Fruit fly (Drosophila melanogaster) whole organism, embryonic: Measurements from ENCODE around the gene CG43355.

Experiments
- Abd-B ChIP-seq: fragments of 200-800 bp; sonication (Bioruptor generic); optimal IDR thresholded peaks from 2 replicates; lab custom pipeline; 2018; ENCODE audit warnings: missing biosample characterization, mild to moderate bottlenecking, missing genetic modification characterization, moderate library complexity
- Antp ChIP-seq: fragments of 200-800 bp; sonication (Bioruptor generic); optimal IDR thresholded peaks from 3 replicates; lab custom pipeline; 2016; ENCODE audit warnings: missing biosample characterization, missing genetic modification characterization
- CG12942 ChIP-seq: fragments of 200-800 bp; sonication (Bioruptor generic); optimal IDR thresholded peaks from 3 replicates; lab custom pipeline; 2016; ENCODE audit warnings: missing biosample characterization, missing genetic modification characterization
- CG17568 ChIP-seq: fragments of 200-800 bp; sonication (Bioruptor generic); optimal IDR thresholded peaks from 2 replicates; lab custom pipeline; 2018; ENCODE audit warnings: missing biosample characterization, mild to moderate bottlenecking, missing genetic modification characterization, moderate library complexity
- CG1792 ChIP-seq: fragments of 200-800 bp; sonication (Bioruptor generic); optimal IDR thresholded peaks from 2 replicates; lab custom pipeline; 2016; ENCODE audit warnings: missing biosample characterization, missing genetic modification characterization
- CG1832 ChIP-seq: fragments of 200-800 bp; sonication (Bioruptor generic); optimal IDR thresholded peaks from 2 replicates; lab custom pipeline; 2017; ENCODE audit warnings: missing biosample characterization, mild to moderate bottlenecking, missing genetic modification characterization, inconsistent platforms
- CG2129 ChIP-seq: fragments of 200-800 bp; sonication (Bioruptor generic); IDR thresholded peaks from 2 replicates; pipeline ENCODE4 v1.3.6; 2022; ENCODE audit warnings: missing biosample characterization, missing genetic modification characterization; ENCODE audit not compliant: partially characterized antibody
- CG2199 ChIP-seq: fragments of 200-800 bp; sonication (Bioruptor generic); IDR thresholded peaks from 3 replicates; pipeline ENCODE4 v1.3.6; 2022; ENCODE audit warnings: missing biosample characterization, missing genetic modification characterization
- CG3065 ChIP-seq: fragments of 200-800 bp; sonication (Bioruptor generic); optimal IDR thresholded peaks from 2 replicates; lab custom pipeline; 2016; ENCODE audit warnings: missing biosample characterization, missing genetic modification characterization
- CG31224 ChIP-seq: fragments of 200-800 bp; sonication (Bioruptor generic); IDR thresholded peaks from 2 replicates; pipeline ENCODE4 v1.3.6; 2022; ENCODE audit warnings: missing biosample characterization, missing genetic modification characterization
- CG3838 ChIP-seq: fragments of 200-800 bp; sonication (Bioruptor generic); optimal IDR thresholded peaks from 3 replicates; lab custom pipeline; 2016; ENCODE audit warnings: missing biosample characterization, missing genetic modification characterization
- CG5953 ChIP-seq: fragments of 200-800 bp; sonication (Bioruptor generic); IDR thresholded peaks from 2 replicates; pipeline ENCODE4 v1.3.6; 2022; ENCODE audit warnings: missing biosample characterization, missing genetic modification characterization
- CG6175 ChIP-seq: fragments of 200-800 bp; sonication (Bioruptor generic); IDR thresholded peaks from 3 replicates; pipeline ENCODE4 v1.3.6; 2022; ENCODE audit warnings: missing biosample characterization, missing genetic modification characterization
- CG6654 ChIP-seq: fragments of 200-800 bp; sonication (Bioruptor generic); optimal IDR thresholded peaks from 2 replicates; lab custom pipeline; 2017; ENCODE audit warnings: missing biosample characterization, mild to moderate bottlenecking, missing genetic modification characterization
- CG6813 ChIP-seq: fragments of 200-800 bp; sonication (Bioruptor generic); optimal IDR thresholded peaks from 2 replicates; lab custom pipeline; 2017; ENCODE audit warnings: missing biosample characterization, missing genetic modification characterization, mild to moderate bottlenecking, moderate library complexity, missing genetic modification reagents
- CG7556 ChIP-seq: fragments of 200-800 bp; sonication (Bioruptor generic); optimal IDR thresholded peaks from 2 replicates; lab custom pipeline; 2017; ENCODE audit warnings: missing biosample characterization, mild to moderate bottlenecking, missing genetic modification characterization
- CG8281 ChIP-seq: fragments of 200-800 bp; sonication (Bioruptor generic); optimal IDR thresholded peaks from 2 replicates; lab custom pipeline; 2018; ENCODE audit warnings: missing biosample characterization, mild to moderate bottlenecking, missing genetic modification characterization, moderate library complexity
- CG8290 ChIP-seq, 3 experiments: fragments of 200-800 bp; sonication (Bioruptor generic); optimal IDR thresholded peaks; 2 replicates each; lab custom pipeline; 2016 to 2019; ENCODE audit warnings: missing biosample characterization in 3 of 3, missing genetic modification characterization in 3 of 3, mild to moderate bottlenecking in 2 of 3, moderate library complexity in 1 of 3
- CG8944 ChIP-seq: fragments of 200-800 bp; sonication (Bioruptor generic); optimal IDR thresholded peaks from 3 replicates; lab custom pipeline; 2016; ENCODE audit warnings: missing biosample characterization, missing genetic modification characterization
- CG9215 ChIP-seq: fragments of 200-800 bp; sonication (Bioruptor generic); IDR thresholded peaks from 2 replicates; pipeline ENCODE4 v1.3.6; 2022; ENCODE audit warnings: missing biosample characterization, missing genetic modification characterization
- CG9609 ChIP-seq: fragments of 200-800 bp; sonication (Bioruptor generic); optimal IDR thresholded peaks from 3 replicates; lab custom pipeline; 2016; ENCODE audit warnings: missing biosample characterization, missing genetic modification characterization
- CG9876 ChIP-seq: fragments of 200-800 bp; sonication (Bioruptor generic); optimal IDR thresholded peaks from 2 replicates; lab custom pipeline; 2016; ENCODE audit warnings: missing biosample characterization, missing genetic modification characterization
- CG9932 ChIP-seq: fragments of 200-800 bp; sonication (Bioruptor generic); IDR thresholded peaks from 2 replicates; pipeline ENCODE4 v1.3.6; 2022; ENCODE audit warnings: missing biosample characterization, missing genetic modification characterization
- D ChIP-seq, 2 experiments: fragments of 200-800 bp in 1 of 2; fragments of >200 bp in 1 of 2; sonication (Bioruptor generic) in 1 of 2; optimal IDR thresholded peaks; 2 replicates in 1 of 2; 3 replicates in 1 of 2; lab custom pipeline; 2017; ENCODE audit warnings: mild to moderate bottlenecking in 1 of 2, missing biosample characterization in 1 of 2, missing genetic modification characterization in 1 of 2, missing genetic modification reagents in 1 of 2
- Fer3 ChIP-seq: fragments of 200-800 bp; sonication (Bioruptor generic); optimal IDR thresholded peaks from 2 replicates; lab custom pipeline; 2018; ENCODE audit warnings: missing biosample characterization, mild to moderate bottlenecking, missing genetic modification characterization, moderate library complexity
- Hmx ChIP-seq: fragments of 200-800 bp; sonication (Bioruptor generic); optimal IDR thresholded peaks from 2 replicates; lab custom pipeline; 2016; ENCODE audit warnings: missing biosample characterization, missing genetic modification characterization
- Lim3 ChIP-seq: fragments of 200-800 bp; sonication (Bioruptor generic); IDR thresholded peaks from 2 replicates; pipeline ENCODE4 v1.3.6; 2022; ENCODE audit warnings: missing biosample characterization, missing genetic modification characterization
- Mrtf ChIP-seq: fragments of 200-800 bp; sonication (Bioruptor generic); IDR thresholded peaks from 3 replicates; pipeline ENCODE4 v1.3.6; 2022; ENCODE audit warnings: missing biosample characterization, missing genetic modification characterization
- NC2β ChIP-seq: fragments of 200-800 bp; sonication (Bioruptor generic); optimal IDR thresholded peaks from 2 replicates; lab custom pipeline; 2016; ENCODE audit warnings: missing biosample characterization, missing genetic modification characterization
- Ptx1 ChIP-seq: fragments of 200-800 bp; sonication (Bioruptor generic); IDR thresholded peaks from 2 replicates; pipeline ENCODE4 v1.3.6; 2022; ENCODE audit warnings: missing biosample characterization, missing genetic modification characterization
- Sox100B ChIP-seq: fragments of 200-800 bp; sonication (Bioruptor generic); optimal IDR thresholded peaks from 3 replicates; lab custom pipeline; 2018; ENCODE audit warnings: missing biosample characterization, mild to moderate bottlenecking, missing genetic modification characterization
- Sry-δ ChIP-seq: fragments of 200-800 bp; sonication (Bioruptor generic); optimal IDR thresholded peaks from 2 replicates; lab custom pipeline; 2016; ENCODE audit warnings: missing biosample characterization, missing genetic modification characterization
- Taf1 ChIP-seq: fragments of 200-800 bp; sonication (Bioruptor generic); IDR thresholded peaks from 2 replicates; pipeline ENCODE4 v1.3.6; 2022; ENCODE audit warnings: missing biosample characterization, missing genetic modification characterization
- Xbp1 ChIP-seq: fragments of 200-800 bp; sonication (Bioruptor generic); optimal IDR thresholded peaks from 3 replicates; lab custom pipeline; 2016; ENCODE audit warnings: missing biosample characterization, mild to moderate bottlenecking, missing genetic modification characterization
- Xrp1 ChIP-seq: fragments of 200-800 bp; sonication (Bioruptor generic); IDR thresholded peaks from 2 replicates; pipeline ENCODE4 v1.3.6; 2022; ENCODE audit warnings: missing biosample characterization, missing genetic modification characterization
- ap ChIP-seq: fragments of 200-800 bp; sonication (Bioruptor generic); IDR thresholded peaks from 2 replicates; pipeline ENCODE4 v1.3.6; 2022; ENCODE audit warnings: missing biosample characterization, missing genetic modification characterization
- chinmo ChIP-seq: fragments of 200-800 bp; sonication (Bioruptor generic); IDR thresholded peaks from 4 replicates; pipeline ENCODE4 v1.3.6; 2022; ENCODE audit warnings: missing biosample characterization, missing genetic modification characterization; ENCODE audit not compliant: partially characterized antibody
- emc ChIP-seq: fragments of 200-800 bp; sonication (Bioruptor generic); optimal IDR thresholded peaks from 2 replicates; lab custom pipeline; 2016; ENCODE audit warnings: missing biosample characterization, missing genetic modification characterization
- ems ChIP-seq: fragments of 200-800 bp; sonication (Bioruptor generic); optimal IDR thresholded peaks from 3 replicates; lab custom pipeline; 2016; ENCODE audit warnings: missing biosample characterization, missing genetic modification characterization
- gro ChIP-seq: fragments of 200-800 bp; sonication (Bioruptor generic); optimal IDR thresholded peaks from 2 replicates; lab custom pipeline; 2016; ENCODE audit warnings: missing biosample characterization, missing genetic modification characterization
- hb ChIP-seq: fragments of 200-800 bp; sonication (Bioruptor generic); IDR thresholded peaks from 3 replicates; pipeline ENCODE4 v1.3.6; 2022; ENCODE audit warnings: missing biosample characterization, missing genetic modification characterization; ENCODE audit not compliant: partially characterized antibody
- kah ChIP-seq: fragments of 200-800 bp; sonication (Bioruptor generic); optimal IDR thresholded peaks from 2 replicates; lab custom pipeline; 2018; ENCODE audit warnings: missing biosample characterization, mild to moderate bottlenecking, missing genetic modification characterization
- nerfin-2 ChIP-seq: fragments of 200-800 bp; sonication (Bioruptor generic); IDR thresholded peaks from 2 replicates; pipeline ENCODE4 v1.3.6; 2022; ENCODE audit warnings: missing biosample characterization, missing genetic modification characterization; ENCODE audit not compliant: partially characterized antibody
- nmo ChIP-seq: fragments of 200-800 bp; sonication (Bioruptor generic); optimal IDR thresholded peaks from 2 replicates; lab custom pipeline; 2018; ENCODE audit warnings: missing biosample characterization, mild to moderate bottlenecking, missing genetic modification characterization, moderate library complexity
- scrt ChIP-seq: fragments of 200-800 bp; sonication (Bioruptor generic); optimal IDR thresholded peaks from 2 replicates; lab custom pipeline; 2018; ENCODE audit warnings: missing biosample characterization, mild to moderate bottlenecking, missing genetic modification characterization, moderate library complexity
- tin ChIP-seq: fragments of 200-800 bp; sonication (Bioruptor generic); optimal IDR thresholded peaks from 3 replicates; lab custom pipeline; 2016; ENCODE audit warnings: missing biosample characterization, missing genetic modification characterization
- trh ChIP-seq: fragments of 200-800 bp; sonication (Bioruptor generic); optimal IDR thresholded peaks from 2 replicates; lab custom pipeline; 2016; ENCODE audit warnings: missing biosample characterization, missing genetic modification characterization
- vfl ChIP-seq: fragments of 200-800 bp; sonication (Bioruptor generic); optimal IDR thresholded peaks from 2 replicates; lab custom pipeline; 2016; ENCODE audit warnings: missing biosample characterization, missing genetic modification characterization

Gene CG43355

dm6 chr2L:11516526-11517441, 32.3 kb downstream of the CG43355 start, which contains the start of the genes Dlg5 and CG4970 (continued):
- TF ChIP-seq Abd-B (no peak), CG3065 (GFP tag; lab: Kevin White, UChicago) (no peak), Ptx1 (GFP tag; lab: Robert Waterston, UW) (no peak), CG17568 (GFP tag; lab: Kevin White, UChicago) (no peak), D (optimal IDR thresholded peaks at IDR 0.05; lab: Kevin White, UChicago) (no peak), D (GFP tag; optimal IDR thresholded peaks at IDR 0.05; lab: Kevin White, UChicago) (no peak), NC2β (GFP tag; lab: Kevin White, UChicago) (peak; percentile 35), CG12942 (GFP tag; lab: Kevin White, UChicago) (no peak), CG6813 (no peak), CG5953 (GFP tag; lab: Robert Waterston, UW) (no peak), Sry-δ (GFP tag; lab: Kevin White, UChicago) (peak; percentile 78), CG9932 (GFP tag; lab: Robert Waterston, UW) (peak; percentile 20; the same call in 1 of the 2 replicates), CG2129 (GFP tag; lab: Robert Waterston, UW) (peak; percentile 43; the same call in 1 of the 2 replicates), hb (GFP tag; lab: Robert Waterston, UW) (0 out of 3 replicates have a peak, but pooled peaks have one; percentile 72), nmo (peak; percentile 17), CG8290 (GFP tag; optimal IDR thresholded peaks at IDR 0.05; lab: Kevin White, UChicago) (no peak), CG8290 (tag; optimal IDR thresholded peaks at IDR 0.05; lab: Kevin White, UChicago) (no peak), Sox100B (GFP tag; lab: Kevin White, UChicago) (no peak), kah (GFP tag; lab: Kevin White, UChicago) (peak; percentile 61), CG8944 (GFP tag; lab: Kevin White, UChicago) (no peak), chinmo (GFP tag; lab: Robert Waterston, UW) (peak; percentile 78; the same call in 2 of the 4 replicates), vfl (GFP tag; lab: Kevin White, UChicago) (no peak), Antp (GFP tag; lab: Kevin White, UChicago) (no peak), gro (no peak), Mrtf (GFP tag; lab: Robert Waterston, UW) (no peak), ap (GFP tag; lab: Robert Waterston, UW) (no peak), Lim3 (GFP tag; lab: Robert Waterston, UW) (no peak), CG7556 (GFP tag; lab: Kevin White, UChicago) (no peak), CG9876 (GFP tag; lab: Kevin White, UChicago) (no peak), ems (GFP tag; lab: Kevin White, UChicago) (no peak), Fer3 (no peak), emc (GFP tag; lab: Kevin White, UChicago) (no peak), nerfin-2 (peak; percentile 66; the same call in 1 of the 2 replicates), Taf1 (GFP tag; lab: Robert Waterston, UW) (no peak), CG9215 (GFP tag; lab: Robert Waterston, UW) (no peak), CG1832 (GFP tag; lab: Kevin White, UChicago) (peak; percentile 95), trh (GFP tag; lab: Kevin White, UChicago) (no peak), CG2199 (no peak), scrt (GFP tag; lab: Kevin White, UChicago) (peak; percentile 100), CG8281 (tag; lab: Kevin White, UChicago) (no peak), CG31224 (GFP tag; lab: Robert Waterston, UW) (no peak), Xbp1 (GFP tag; lab: Kevin White, UChicago) (no peak), CG3838 (GFP tag; lab: Kevin White, UChicago) (no peak), CG1792 (GFP tag; lab: Kevin White, UChicago) (no peak), tin (GFP tag; lab: Kevin White, UChicago) (no peak), Hmx (GFP tag; lab: Kevin White, UChicago) (no peak), CG6175 (no peak), CG9609 (GFP tag; lab: Kevin White, UChicago) (no peak), CG6654 (GFP tag; lab: Kevin White, UChicago) (no peak), Xrp1 (GFP tag; lab: Robert Waterston, UW) (no peak)
